Worm (Caenorhabditis elegans) whole organism, mixed stage, embryonic: Measurements from ENCODE around the gene M03C11.6.

Experiments used
- bed-3 ChIP-seq: fragments of 200-800 bp; sonication (Bioruptor generic); optimal IDR thresholded peaks from 3 replicates; lab custom pipeline; 2018; ENCODE audit warnings: mild to moderate bottlenecking, missing genetic modification characterization, moderate library complexity, missing compliant biosample characterization
- blmp-1 ChIP-seq: fragments of 150-350 bp; optimal IDR thresholded peaks from 2 replicates; lab custom pipeline; 2014; ENCODE audit warnings: missing biosample characterization, missing genetic modification characterization
- ceh-39 ChIP-seq: fragments of 150-350 bp; optimal IDR thresholded peaks from 2 replicates; lab custom pipeline; 2014; ENCODE audit warnings: missing biosample characterization, missing genetic modification characterization
- ceh-43 ChIP-seq: fragments of 200-800 bp; sonication (Bioruptor generic); optimal IDR thresholded peaks from 2 replicates; lab custom pipeline; 2018; ENCODE audit warnings: mild to moderate bottlenecking, missing genetic modification characterization, moderate library complexity, missing compliant biosample characterization
- drap-1 ChIP-seq: fragments of 200-800 bp; sonication (Bioruptor generic); optimal IDR thresholded peaks from 3 replicates; lab custom pipeline; 2018; ENCODE audit warnings: mild to moderate bottlenecking, missing genetic modification characterization, missing compliant biosample characterization
- elt-3 ChIP-seq: fragments of 150-350 bp; optimal IDR thresholded peaks from 2 replicates; lab custom pipeline; 2014; ENCODE audit warnings: missing biosample characterization, missing genetic modification characterization
- flh-1 ChIP-seq: fragments of 200-800 bp; sonication (Bioruptor generic); optimal IDR thresholded peaks from 2 replicates; lab custom pipeline; 2018; ENCODE audit warnings: mild to moderate bottlenecking, missing genetic modification characterization, moderate library complexity, missing compliant biosample characterization
- hlh-1 ChIP-seq: fragments of 150-350 bp; optimal IDR thresholded peaks from 2 replicates; lab custom pipeline; 2014; ENCODE audit warnings: missing biosample characterization, missing genetic modification reagents, missing genetic modification characterization
- lin-13 ChIP-seq: fragments of 150-350 bp; optimal IDR thresholded peaks from 2 replicates; lab custom pipeline; 2014; ENCODE audit warnings: missing biosample characterization, missing genetic modification characterization
- lin-32 ChIP-seq: fragments of 200-800 bp; sonication (Bioruptor generic); optimal IDR thresholded peaks from 2 replicates; lab custom pipeline; 2018; ENCODE audit warnings: mild to moderate bottlenecking, missing genetic modification characterization, missing compliant biosample characterization
- lsy-2 ChIP-seq: fragments of 150-350 bp; optimal IDR thresholded peaks from 2 replicates; lab custom pipeline; 2014; ENCODE audit warnings: missing biosample characterization, missing genetic modification characterization
- mep-1 ChIP-seq: fragments of 150-350 bp; optimal IDR thresholded peaks from 2 replicates; lab custom pipeline; 2017; ENCODE audit warnings: missing biosample characterization, missing genetic modification reagents, missing genetic modification characterization, inconsistent platforms
- nhr-12 ChIP-seq: fragments of 150-350 bp; optimal IDR thresholded peaks from 2 replicates; lab custom pipeline; 2014; ENCODE audit warnings: missing biosample characterization, missing genetic modification characterization
- nhr-237 ChIP-seq: fragments of 150-350 bp; optimal IDR thresholded peaks from 2 replicates; lab custom pipeline; 2014; ENCODE audit warnings: missing biosample characterization, missing genetic modification characterization
- nhr-28 ChIP-seq: fragments of 150-350 bp; optimal IDR thresholded peaks from 2 replicates; lab custom pipeline; 2014; ENCODE audit warnings: missing biosample characterization, missing genetic modification characterization
- nhr-76 ChIP-seq: sonication (generic microtip); optimal IDR thresholded peaks from 2 replicates; lab custom pipeline; 2017; ENCODE audit warnings: missing biosample characterization, missing genetic modification characterization
- pha-4 ChIP-seq: fragments of 150-350 bp; optimal IDR thresholded peaks from 2 replicates; lab custom pipeline; 2018; ENCODE audit warnings: missing biosample characterization, missing genetic modification reagents, missing genetic modification characterization
- tbx-8 ChIP-seq: fragments of 200-800 bp; sonication (Bioruptor generic); optimal IDR thresholded peaks from 2 replicates; lab custom pipeline; 2018; ENCODE audit warnings: mild to moderate bottlenecking, missing genetic modification characterization, moderate library complexity, missing compliant biosample characterization
- unc-120 ChIP-seq: sonication (generic microtip); optimal IDR thresholded peaks from 2 replicates; lab custom pipeline; 2017; ENCODE audit warnings: missing genetic modification characterization, missing compliant biosample characterization; ENCODE audit not compliant: poor library complexity, severe bottlenecking
- unc-39 ChIP-seq: fragments of 150-350 bp; optimal IDR thresholded peaks from 2 replicates; lab custom pipeline; 2014; ENCODE audit warnings: missing biosample characterization, missing genetic modification characterization
- unc-62 ChIP-seq: fragments of 150-350 bp; optimal IDR thresholded peaks from 2 replicates; lab custom pipeline; 2014; ENCODE audit warnings: missing biosample characterization, missing genetic modification reagents, missing genetic modification characterization
- zip-8 ChIP-seq: fragments of 150-350 bp; optimal IDR thresholded peaks from 2 replicates; lab custom pipeline; 2014; ENCODE audit warnings: missing biosample characterization, missing genetic modification characterization
- ztf-11 ChIP-seq: fragments of 150-350 bp; optimal IDR thresholded peaks from 2 replicates; lab custom pipeline; 2014; ENCODE audit warnings: missing biosample characterization, missing genetic modification characterization

M03C11.6 gene

ce11 chrIII:10376041-10376440 lies 47.8 kb downstream of the M03C11.6 start:
- TF ChIP-seq lsy-2 (tag; lab: Kevin White, UChicago) (no peak), ceh-43 (GFP tag; lab: Kevin White, UChicago) (no peak), nhr-237 (tag; lab: Kevin White, UChicago) (no peak), lin-32 (GFP tag; lab: Kevin White, UChicago) (no peak), unc-39 (no peak), ceh-39 (tag; lab: Kevin White, UChicago) (no peak)
- TF ChIP-seq, all 35 proteins: peak for 0

- no peak for TF ChIP-seq unc-62 (GFP tag; lab: Kevin White, UChicago)
- TF ChIP-seq flh-1: no peak
- TF ChIP-seq unc-39: no peak
- TF ChIP-seq blmp-1: no peak
- TF ChIP-seq tbx-8: no peak
- TF ChIP-seq pha-4 (tag; lab: Kevin White, UChicago): no peak
- no peak for TF ChIP-seq elt-3
- TF ChIP-seq unc-120: no peak
- TF ChIP-seq lsy-2 (tag; lab: Kevin White, UChicago): no peak
- TF ChIP-seq drap-1 (GFP tag; lab: Kevin White, UChicago): no peak
- no peak for TF ChIP-seq zip-8 (tag; lab: Kevin White, UChicago)
- TF ChIP-seq mep-1 (tag; lab: Kevin White, UChicago): no peak
- no peak for TF ChIP-seq hlh-1 (tag; lab: Kevin White, UChicago)
- no peak for TF ChIP-seq ceh-43 (GFP tag; lab: Kevin White, UChicago)
- TF ChIP-seq nhr-28 (tag; lab: Kevin White, UChicago): no peak
- no peak for TF ChIP-seq nhr-12 (tag; lab: Kevin White, UChicago)
- TF ChIP-seq lin-13 (tag; lab: Kevin White, UChicago): no peak
- TF ChIP-seq ztf-11 (tag; lab: Kevin White, UChicago): no peak
- no peak for TF ChIP-seq nhr-76
- TF ChIP-seq bed-3 (GFP tag; lab: Kevin White, UChicago): no peak
These were observed 50.0 kb downstream of the M03C11.6 start for ce11 chrIII:10373845-10374244.
